Fruit fly (Drosophila melanogaster) whole organism, embryonic: ENCODE measurements around the gene Cpr62Bc.

ENCODE experiments used
- Atf-2 ChIP-seq: fragments of 200-800 bp; sonication (Bioruptor generic); optimal IDR thresholded peaks from 2 replicates; lab custom pipeline; 2016; ENCODE audit warnings: missing biosample characterization, missing genetic modification characterization
- CG1024 ChIP-seq: fragments of 200-800 bp; sonication (Bioruptor generic); IDR thresholded peaks from 2 replicates; pipeline ENCODE4 v1.3.6; 2022; ENCODE audit warnings: missing biosample characterization, missing genetic modification characterization
- CG11560 ChIP-seq: fragments of 200-800 bp; sonication (Bioruptor generic); IDR thresholded peaks from 3 replicates; pipeline ENCODE4 v1.3.6; 2022; ENCODE audit warnings: missing biosample characterization, missing genetic modification characterization
- CG14667 ChIP-seq: fragments of 200-800 bp; sonication (Bioruptor generic); IDR thresholded peaks from 2 replicates; pipeline ENCODE4 v1.3.6; 2022; ENCODE audit warnings: missing biosample characterization, missing genetic modification characterization
- CG14860 ChIP-seq: fragments of 200-800 bp; sonication (Bioruptor generic); IDR thresholded peaks from 3 replicates; pipeline ENCODE4 v1.3.6; 2022; ENCODE audit warnings: missing biosample characterization, missing genetic modification characterization; ENCODE audit not compliant: partially characterized antibody
- CG14965 ChIP-seq: fragments of 200-800 bp; sonication (Bioruptor generic); optimal IDR thresholded peaks from 2 replicates; lab custom pipeline; 2016; ENCODE audit warnings: missing biosample characterization, missing genetic modification characterization, borderline replicate concordance
- CG17328 ChIP-seq: fragments of 200-800 bp; sonication (Bioruptor generic); IDR thresholded peaks from 2 replicates; pipeline ENCODE4 v1.3.6; 2022; ENCODE audit warnings: missing biosample characterization, missing genetic modification characterization
- CG32772 ChIP-seq: fragments of 200-800 bp; sonication (Bioruptor generic); IDR thresholded peaks from 2 replicates; pipeline ENCODE4 v1.3.6; 2022; ENCODE audit warnings: missing biosample characterization, missing genetic modification characterization
- CG4328 ChIP-seq: fragments of 200-800 bp; sonication (Bioruptor generic); optimal IDR thresholded peaks from 3 replicates; lab custom pipeline; 2017; ENCODE audit warnings: missing biosample characterization, missing genetic modification reagents, missing genetic modification characterization
- CG6765 ChIP-seq: fragments of 200-800 bp; sonication (Bioruptor generic); optimal IDR thresholded peaks from 3 replicates; lab custom pipeline; 2017; ENCODE audit warnings: missing biosample characterization, mild to moderate bottlenecking, missing genetic modification characterization
- CG7963 ChIP-seq: fragments of 200-800 bp; sonication (Bioruptor generic); IDR thresholded peaks from 3 replicates; pipeline ENCODE4 v1.3.6; 2022; ENCODE audit warnings: missing biosample characterization, missing genetic modification characterization; ENCODE audit not compliant: partially characterized antibody
- CG8765 ChIP-seq: fragments of 200-800 bp; sonication (Bioruptor generic); IDR thresholded peaks from 2 replicates; pipeline ENCODE4 v1.3.6; 2022; ENCODE audit warnings: missing biosample characterization, missing genetic modification characterization
- D19B ChIP-seq: fragments of 200-800 bp; sonication (Bioruptor generic); optimal IDR thresholded peaks from 2 replicates; lab custom pipeline; 2017; ENCODE audit warnings: missing biosample characterization, mild to moderate bottlenecking, missing genetic modification characterization
- Dad ChIP-seq: fragments of 200-800 bp; sonication (Bioruptor generic); optimal IDR thresholded peaks from 3 replicates; lab custom pipeline; 2016; ENCODE audit warnings: missing biosample characterization, missing genetic modification characterization
- Dbx ChIP-seq: fragments of 200-800 bp; sonication (Bioruptor generic); IDR thresholded peaks from 3 replicates; pipeline ENCODE4 v1.3.6; 2022; ENCODE audit warnings: missing biosample characterization, missing genetic modification characterization
- Deaf1 ChIP-seq: fragments of 200-800 bp; optimal IDR thresholded peaks from 3 replicates; lab custom pipeline; 2019; ENCODE audit warnings: missing biosample characterization, mild to moderate bottlenecking, missing genetic modification characterization, moderate library complexity
- Doc3 ChIP-seq: fragments of 200-800 bp; sonication (Bioruptor generic); IDR thresholded peaks from 3 replicates; pipeline ENCODE4 v1.3.6; 2022; ENCODE audit warnings: missing biosample characterization, missing genetic modification characterization; ENCODE audit not compliant: partially characterized antibody
- E2f2 ChIP-seq: fragments of 200-800 bp; sonication (Bioruptor generic); IDR thresholded peaks from 2 replicates; pipeline ENCODE4 v1.3.6; 2022; ENCODE audit warnings: missing biosample characterization, missing genetic modification characterization
- Fer1 ChIP-seq: fragments of 200-800 bp; sonication (Bioruptor generic); optimal IDR thresholded peaks from 2 replicates; lab custom pipeline; 2017; ENCODE audit warnings: missing biosample characterization, mild to moderate bottlenecking, missing genetic modification characterization
- Fer3 ChIP-seq: fragments of 200-800 bp; sonication (Bioruptor generic); optimal IDR thresholded peaks from 2 replicates; lab custom pipeline; 2018; ENCODE audit warnings: missing biosample characterization, mild to moderate bottlenecking, missing genetic modification characterization, moderate library complexity
- Hr78 ChIP-seq, 2 experiments: fragments of 200-800 bp in 1 of 2; fragments of >200 bp in 1 of 2; sonication (Bioruptor generic) in 1 of 2; optimal IDR thresholded peaks; 2 replicates each; lab custom pipeline; 2017 to 2019; ENCODE audit warnings: missing biosample characterization in 2 of 2, missing genetic modification characterization in 2 of 2, mild to moderate bottlenecking in 1 of 2, moderate library complexity in 1 of 2
- MTF-1 ChIP-seq: fragments of 200-800 bp; sonication (Bioruptor generic); optimal IDR thresholded peaks from 2 replicates; lab custom pipeline; 2018; ENCODE audit warnings: missing biosample characterization, mild to moderate bottlenecking, missing genetic modification characterization, borderline replicate concordance
- NK7.1 ChIP-seq: fragments of 200-800 bp; sonication (Bioruptor generic); optimal IDR thresholded peaks from 3 replicates; lab custom pipeline; 2016; ENCODE audit warnings: missing biosample characterization, missing genetic modification characterization
- Pdp1 ChIP-seq, 2 experiments: fragments of 200-800 bp; sonication (Bioruptor generic); optimal IDR thresholded peaks; 3 replicates each; lab custom pipeline; 2016; ENCODE audit warnings: missing biosample characterization in 2 of 2, missing genetic modification characterization in 2 of 2, mild to moderate bottlenecking in 1 of 2, moderate library complexity in 1 of 2
- Ravus ChIP-seq: fragments of 200-800 bp; sonication (Bioruptor generic); IDR thresholded peaks from 2 replicates; pipeline ENCODE4 v1.3.6; 2022; ENCODE audit warnings: missing biosample characterization, missing genetic modification characterization
- Ssrp ChIP-seq: fragments of 200-800 bp; sonication (Bioruptor generic); optimal IDR thresholded peaks from 2 replicates; lab custom pipeline; 2018; ENCODE audit warnings: missing biosample characterization, mild to moderate bottlenecking, missing genetic modification characterization, moderate library complexity
- ac ChIP-seq: fragments of 200-800 bp; sonication (Bioruptor generic); optimal IDR thresholded peaks from 3 replicates; lab custom pipeline; 2017; ENCODE audit warnings: missing biosample characterization, mild to moderate bottlenecking, missing genetic modification characterization
- al ChIP-seq: fragments of 200-800 bp; sonication (Bioruptor generic); IDR thresholded peaks from 2 replicates; pipeline ENCODE4 v1.3.6; 2022; ENCODE audit warnings: missing biosample characterization, missing genetic modification characterization
- cad ChIP-seq: fragments of >200 bp; optimal IDR thresholded peaks from 2 replicates; lab custom pipeline; 2017; ENCODE audit warnings: missing biosample characterization, missing genetic modification characterization
- caup ChIP-seq: fragments of 200-800 bp; sonication (Bioruptor generic); optimal IDR thresholded peaks from 3 replicates; lab custom pipeline; 2017; ENCODE audit warnings: missing biosample characterization, mild to moderate bottlenecking, missing genetic modification characterization, moderate library complexity; ENCODE audit not compliant: severe bottlenecking
- croc ChIP-seq: fragments of 200-800 bp; sonication (Bioruptor generic); conservative IDR thresholded peaks from 3 replicates; pipeline ENCODE4 v1.3.6; 2022; ENCODE audit warnings: missing biosample characterization, missing genetic modification characterization
- disco-r ChIP-seq: fragments of 200-800 bp; sonication (Bioruptor generic); optimal IDR thresholded peaks from 2 replicates; lab custom pipeline; 2016; ENCODE audit warnings: missing biosample characterization, missing genetic modification characterization
- fd3F ChIP-seq: fragments of 200-800 bp; sonication (Bioruptor generic); optimal IDR thresholded peaks from 2 replicates; lab custom pipeline; 2018; ENCODE audit warnings: missing biosample characterization, mild to moderate bottlenecking, missing genetic modification characterization, moderate library complexity
- fd96Cb ChIP-seq: fragments of 200-800 bp; sonication (Bioruptor generic); optimal IDR thresholded peaks from 2 replicates; lab custom pipeline; 2018; ENCODE audit warnings: missing biosample characterization, mild to moderate bottlenecking, missing genetic modification characterization, moderate library complexity
- grau ChIP-seq: fragments of 200-800 bp; optimal IDR thresholded peaks from 3 replicates; lab custom pipeline; 2019; ENCODE audit warnings: missing biosample characterization, mild to moderate bottlenecking, missing genetic modification characterization, moderate library complexity
- gro ChIP-seq: fragments of 200-800 bp; sonication (Bioruptor generic); optimal IDR thresholded peaks from 2 replicates; lab custom pipeline; 2016; ENCODE audit warnings: missing biosample characterization, missing genetic modification characterization
- hkb ChIP-seq, 2 experiments: fragments of 200-800 bp in 1 of 2; fragments of >200 bp in 1 of 2; sonication (Bioruptor generic) in 1 of 2; IDR thresholded peaks in 1 of 2; optimal IDR thresholded peaks in 1 of 2; 2 replicates each; pipeline versions ENCODE4 v1.3.6 to Lab custom; 2017 to 2022; ENCODE audit warnings: missing biosample characterization in 1 of 2, missing genetic modification characterization in 1 of 2
- kay ChIP-seq: fragments of 200-800 bp; sonication (Bioruptor generic); optimal IDR thresholded peaks from 2 replicates; lab custom pipeline; 2016; ENCODE audit warnings: missing biosample characterization, missing genetic modification characterization
- nmo ChIP-seq: fragments of 200-800 bp; sonication (Bioruptor generic); optimal IDR thresholded peaks from 2 replicates; lab custom pipeline; 2018; ENCODE audit warnings: missing biosample characterization, mild to moderate bottlenecking, missing genetic modification characterization, moderate library complexity
- sens ChIP-seq: fragments of 200-800 bp; sonication (Bioruptor generic); peaks from one replicate; lab custom pipeline; 2016; ENCODE audit warnings: missing biosample characterization, missing genetic modification characterization
- sima ChIP-seq: fragments of 200-800 bp; sonication (Bioruptor generic); optimal IDR thresholded peaks from 2 replicates; lab custom pipeline; 2016; ENCODE audit warnings: missing biosample characterization, missing genetic modification characterization
- so ChIP-seq: fragments of 200-800 bp; sonication (Bioruptor generic); IDR thresholded peaks from 3 replicates; pipeline ENCODE4 v1.3.6; 2022; ENCODE audit warnings: missing biosample characterization, missing genetic modification characterization
- stc ChIP-seq: fragments of 200-800 bp; sonication (Bioruptor generic); IDR thresholded peaks from 2 replicates; pipeline ENCODE4 v1.3.6; 2022; ENCODE audit warnings: missing biosample characterization, missing genetic modification characterization
- trem ChIP-seq: fragments of 200-800 bp; optimal IDR thresholded peaks from 3 replicates; lab custom pipeline; 2019; ENCODE audit warnings: missing biosample characterization, mild to moderate bottlenecking, missing genetic modification characterization, moderate library complexity
- wdn ChIP-seq: fragments of 200-800 bp; sonication (Bioruptor generic); IDR thresholded peaks from 2 replicates; pipeline ENCODE4 v1.3.6; 2022; ENCODE audit warnings: missing biosample characterization, missing genetic modification characterization
- zen ChIP-seq: fragments of 200-800 bp; sonication (Bioruptor generic); optimal IDR thresholded peaks from 3 replicates; lab custom pipeline; 2018; ENCODE audit warnings: missing biosample characterization, mild to moderate bottlenecking, missing genetic modification characterization, moderate library complexity

Cpr62Bc gene

DNA sequence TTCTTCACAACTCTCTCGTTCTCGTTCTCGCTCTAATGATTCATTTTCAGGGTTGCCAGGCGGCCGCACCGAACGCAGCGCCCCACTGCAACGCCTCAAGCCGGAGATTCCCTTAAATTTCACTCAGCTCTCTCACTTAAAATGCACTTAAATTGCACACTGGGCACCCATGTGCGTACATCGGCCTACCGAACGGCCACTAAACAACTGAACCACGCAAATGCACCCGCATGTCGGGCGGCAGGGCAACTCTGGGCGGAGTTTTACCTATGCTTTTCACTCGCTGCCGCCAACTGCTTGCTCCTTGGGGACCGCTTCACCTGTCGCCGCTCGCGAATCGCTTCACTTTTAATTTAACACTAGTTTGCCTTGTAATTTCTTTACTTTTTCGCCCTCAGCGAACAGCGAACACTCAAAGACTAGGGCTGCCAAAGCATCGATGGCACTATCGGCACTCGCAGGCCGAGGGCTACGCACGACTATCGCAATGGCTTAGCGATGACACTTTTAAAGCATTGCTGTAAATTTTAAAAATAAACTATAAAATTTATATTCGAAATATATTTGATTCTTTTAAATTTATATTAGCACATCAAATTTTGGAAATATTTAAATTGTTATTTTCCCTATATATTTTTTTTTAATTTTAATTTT, 20.0 kb upstream of the Cpr62Bc start, which contains the start of gene Rap1 (continued):
- no peak for TF ChIP-seq CG6765 (GFP tag; lab: Kevin White, UChicago)
- TF ChIP-seq cad (GFP tag; lab: Kevin White, UChicago) = no peak
- TF ChIP-seq D19B (GFP tag; lab: Kevin White, UChicago) = peak; percentile 36
- peak; percentile 42 for TF ChIP-seq Fer1 (GFP tag; lab: Kevin White, UChicago)
- TF ChIP-seq wdn (GFP tag; lab: Robert Waterston, UW) = peak; percentile 51; the same call in 1 of the 2 replicates
- no peak for TF ChIP-seq fd3F
- TF ChIP-seq stc (GFP tag; lab: Robert Waterston, UW) = no peak
- TF ChIP-seq Fer3 (tag; lab: Kevin White, UChicago) = peak; percentile 65
- peak; percentile 84 for TF ChIP-seq CG32772 (GFP tag; lab: Robert Waterston, UW)
- TF ChIP-seq CG17328 (GFP tag; lab: Robert Waterston, UW) = peak; percentile 54
- peak; percentile 69 for TF ChIP-seq CG8765 (GFP tag; lab: Robert Waterston, UW)
- TF ChIP-seq Deaf1 (tag; lab: Kevin White, UChicago) = peak; percentile 12
- TF ChIP-seq disco-r (GFP tag; lab: Kevin White, UChicago) = no peak
- peak; percentile 74 for TF ChIP-seq CG14667 (GFP tag; lab: Robert Waterston, UW)
- peak; percentile 91 for TF ChIP-seq Doc3 (GFP tag; lab: Robert Waterston, UW)
- peak; percentile 85 for TF ChIP-seq CG7963 (GFP tag; lab: Robert Waterston, UW)
- TF ChIP-seq zen (tag; lab: Kevin White, UChicago) = peak; percentile 35
- peak; percentile 48; the same call in 1 of the 3 replicates for TF ChIP-seq so (GFP tag; lab: Robert Waterston, UW)
- TF ChIP-seq CG11560 (tag; lab: Robert Waterston, UW) = 0 out of 3 replicates have a peak, but pooled peaks have one; percentile 37
- peak; percentile 62 for TF ChIP-seq CG4328 (GFP tag; lab: Kevin White, UChicago)
- TF ChIP-seq grau (tag; lab: Kevin White, UChicago) = peak; percentile 37
- TF ChIP-seq Ssrp (tag; lab: Kevin White, UChicago) = no peak
- peak; percentile 52 to 64 for TF ChIP-seq Pdp1 (GFP tag; optimal IDR thresholded peaks at IDR 0.05; lab: Kevin White, UChicago)
- no peak for TF ChIP-seq caup (GFP tag; lab: Kevin White, UChicago)
- TF ChIP-seq hkb (optimal IDR thresholded peaks at IDR 0.05; lab: Kevin White, UChicago) = no peak
- TF ChIP-seq hkb (GFP tag; IDR thresholded peaks at IDR 0.05; lab: Robert Waterston, UW) = 0 out of 2 replicates have a peak, but pooled peaks have one; percentile 41
- no peak for TF ChIP-seq MTF-1 (GFP tag; lab: Kevin White, UChicago)
- peak; percentile 90 for TF ChIP-seq Dbx (GFP tag; lab: Robert Waterston, UW)
- peak; percentile 53 for TF ChIP-seq trem (tag; lab: Kevin White, UChicago)
- TF ChIP-seq CG14860 (GFP tag; lab: Robert Waterston, UW) = peak; percentile 87
- TF ChIP-seq Ravus (GFP tag; lab: Robert Waterston, UW) = peak; percentile 33
- no peak for TF ChIP-seq Hr78 (GFP tag; optimal IDR thresholded peaks at IDR 0.05; lab: Kevin White, UChicago)
- no peak for TF ChIP-seq sima (GFP tag; lab: Kevin White, UChicago)
- TF ChIP-seq croc (GFP tag; lab: Robert Waterston, UW) = peak; percentile 51; the same call in 2 of the 3 replicates
- peak; percentile 52; the same call in 1 of the 2 replicates for TF ChIP-seq CG1024 (GFP tag; lab: Robert Waterston, UW)
- peak; percentile 40 for TF ChIP-seq gro (GFP tag; lab: Kevin White, UChicago)
- peak; percentile 52 for TF ChIP-seq NK7.1 (GFP tag; lab: Kevin White, UChicago)
- peak; percentile 85 for TF ChIP-seq sens (GFP tag; lab: Kevin White, UChicago)
- TF ChIP-seq al = peak; percentile 67
- peak; percentile 95 for TF ChIP-seq kay (GFP tag; lab: Kevin White, UChicago)
- peak; percentile 39 for TF ChIP-seq Atf-2 (GFP tag; lab: Kevin White, UChicago)
- TF ChIP-seq ac (GFP tag; lab: Kevin White, UChicago) = no peak
- no peak for TF ChIP-seq fd96Cb (tag; lab: Kevin White, UChicago)
- TF ChIP-seq nmo = peak; percentile 54
- peak; percentile 39 for TF ChIP-seq Dad (GFP tag; lab: Kevin White, UChicago)
- no peak for TF ChIP-seq CG14965 (GFP tag; lab: Kevin White, UChicago)
- TF ChIP-seq E2f2 (GFP tag; lab: Robert Waterston, UW) = peak; percentile 53
